Worm (Caenorhabditis elegans) whole organism, young adult: ENCODE data around the gene C27B7.5.

Source experiments
- B0336.3 ChIP-seq: fragments of 200-800 bp; sonication (Bioruptor generic); IDR thresholded peaks from 2 replicates; pipeline ENCODE4 v1.3.6; 2022; ENCODE audit warnings: missing genetic modification characterization, missing compliant biosample characterization
- F57A8.1 ChIP-seq: fragments of 200-800 bp; sonication (Bioruptor generic); optimal IDR thresholded peaks from 2 replicates; lab custom pipeline; 2018; ENCODE audit warnings: mild to moderate bottlenecking, missing genetic modification characterization, moderate library complexity, missing compliant biosample characterization
- ama-1 ChIP-seq, 3 experiments: fragments of 150-350 bp in 1 of 3; sonication (generic microtip) in 2 of 3; optimal IDR thresholded peaks; 2 replicates each; lab custom pipeline; 2014 to 2018; ENCODE audit warnings: missing biosample characterization in 2 of 3, missing genetic modification characterization in 2 of 3, missing genetic modification reagents in 2 of 3
- attf-5 ChIP-seq: fragments of 200-800 bp; sonication (Bioruptor generic); optimal IDR thresholded peaks from 2 replicates; lab custom pipeline; 2018; ENCODE audit warnings: mild to moderate bottlenecking, missing genetic modification characterization, missing compliant biosample characterization
- bed-2 ChIP-seq: fragments of 200-800 bp; sonication (Bioruptor generic); IDR thresholded peaks from 2 replicates; pipeline ENCODE4 v1.3.6; 2022; ENCODE audit warnings: missing genetic modification reagents, missing genetic modification characterization, missing compliant biosample characterization
- snpc-4 ChIP-seq, 5 experiments: fragments of 150-350 bp in 1 of 5; sonication (generic microtip) in 4 of 5; optimal IDR thresholded peaks; 2 replicates each; lab custom pipeline; 2014 to 2018; ENCODE audit warnings: missing genetic modification characterization in 5 of 5, missing biosample characterization in 3 of 5, antibody characterized with exemption in 2 of 5, mild to moderate bottlenecking in 2 of 5, missing compliant biosample characterization in 2 of 5, missing genotype in 2 of 5, moderate library complexity in 2 of 5, missing genetic modification reagents in 1 of 5
- sptf-2 ChIP-seq: fragments of 200-800 bp; sonication (Bioruptor generic); optimal IDR thresholded peaks from 2 replicates; lab custom pipeline; 2018; ENCODE audit warnings: mild to moderate bottlenecking, missing genetic modification characterization, missing compliant biosample characterization
- ztf-26 ChIP-seq: sonication (generic microtip); optimal IDR thresholded peaks from 2 replicates; lab custom pipeline; 2017; ENCODE audit warnings: missing genetic modification characterization, missing compliant biosample characterization

DNA sequence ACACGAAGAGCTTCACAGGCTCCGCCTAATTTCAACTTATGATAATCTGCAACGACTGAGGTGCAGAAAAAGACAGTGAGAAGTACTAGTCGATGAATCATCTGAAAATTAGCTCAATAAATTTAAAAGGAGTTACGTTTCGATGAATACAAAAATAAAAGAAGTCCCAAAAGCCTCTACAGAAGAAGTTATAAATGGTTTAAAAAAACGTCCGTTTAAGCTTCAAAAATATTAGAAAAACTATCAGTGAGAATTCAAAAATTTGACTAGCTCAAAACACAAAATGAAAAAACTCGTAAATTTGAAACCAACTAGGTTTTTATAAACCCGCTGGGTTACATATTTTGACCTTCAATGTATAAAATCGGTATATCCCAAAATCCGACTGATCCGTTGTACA, 45.5 kb upstream of the C27B7.5 start, which contains the start of gene T11B7.5:
- no peak for TF ChIP-seq sptf-2 (GFP tag; lab: Kevin White, UChicago)
- no peak for TF ChIP-seq ztf-26
- no peak for TF ChIP-seq B0336.3 (GFP tag; lab: Robert Waterston, UW)
- TF ChIP-seq F57A8.1 (GFP tag; lab: Kevin White, UChicago) = no peak
- TF ChIP-seq ama-1 (optimal IDR thresholded peaks at IDR 0.05; lab: Kevin White, UChicago) = no peak
- TF ChIP-seq ama-1 (GFP tag; optimal IDR thresholded peaks at IDR 0.05; lab: Kevin White, UChicago) = no peak
- no peak for TF ChIP-seq attf-5 (GFP tag; lab: Kevin White, UChicago)
- no peak for TF ChIP-seq snpc-4 (GFP tag; optimal IDR thresholded peaks at IDR 0.05; lab: Kevin White, UChicago)
- no peak for TF ChIP-seq snpc-4 (tag; optimal IDR thresholded peaks at IDR 0.05; lab: Kevin White, UChicago)
- no peak for TF ChIP-seq bed-2 (GFP tag; lab: Robert Waterston, UW)
